Worm (Caenorhabditis elegans) whole organism, midembryonic: ENCODE results near the gene parp-2.

ENCODE experiments used
- T22C8.4 ChIP-seq: fragments of 200-800 bp; sonication (Bioruptor generic); IDR thresholded peaks from 2 replicates; pipeline ENCODE4 v1.3.6; 2022; ENCODE audit warnings: missing genetic modification characterization, missing compliant biosample characterization
- cog-1 ChIP-seq: sonication (generic microtip); optimal IDR thresholded peaks from 2 replicates; lab custom pipeline; 2016; ENCODE audit warnings: missing genetic modification characterization, missing compliant biosample characterization
- flt-1 ChIP-seq: fragments of 200-800 bp; sonication (Bioruptor generic); IDR thresholded peaks from 2 replicates; pipeline ENCODE4 v1.3.6; 2022; ENCODE audit warnings: missing genetic modification characterization, missing compliant biosample characterization
- klf-2 ChIP-seq: fragments of 200-800 bp; sonication (Bioruptor generic); conservative IDR thresholded peaks from 2 replicates; pipeline ENCODE4 v1.3.6; 2022; ENCODE audit warnings: missing genetic modification reagents, missing genetic modification characterization, missing compliant biosample characterization
- med-1 ChIP-seq: sonication (generic microtip); optimal IDR thresholded peaks from 2 replicates; lab custom pipeline; 2017; ENCODE audit warnings: missing genetic modification characterization, mild to moderate bottlenecking, missing compliant biosample characterization, antibody characterized with exemption, missing genetic modification reagents; ENCODE audit not compliant: insufficient read depth
- ref-1 ChIP-seq: fragments of 200-800 bp; sonication (Bioruptor generic); conservative IDR thresholded peaks from 2 replicates; pipeline ENCODE4 v1.3.6; 2022; ENCODE audit warnings: missing genetic modification reagents, missing genetic modification characterization, missing compliant biosample characterization
- tab-1 ChIP-seq: fragments of 200-800 bp; sonication (Bioruptor generic); IDR thresholded peaks from 2 replicates; pipeline ENCODE4 v1.3.6; 2022; ENCODE audit warnings: missing genetic modification characterization, missing compliant biosample characterization
- ztf-23 ChIP-seq: fragments of 200-800 bp; sonication (Bioruptor generic); IDR thresholded peaks from 2 replicates; pipeline ENCODE4 v1.3.6; 2022; ENCODE audit warnings: missing genetic modification reagents, missing genetic modification characterization, missing compliant biosample characterization
- ztf-29 ChIP-seq: fragments of 200-800 bp; sonication (Bioruptor generic); IDR thresholded peaks from 2 replicates; pipeline ENCODE4 v1.3.6; 2022; ENCODE audit warnings: missing genetic modification reagents, missing genetic modification characterization, missing compliant biosample characterization

DNA sequence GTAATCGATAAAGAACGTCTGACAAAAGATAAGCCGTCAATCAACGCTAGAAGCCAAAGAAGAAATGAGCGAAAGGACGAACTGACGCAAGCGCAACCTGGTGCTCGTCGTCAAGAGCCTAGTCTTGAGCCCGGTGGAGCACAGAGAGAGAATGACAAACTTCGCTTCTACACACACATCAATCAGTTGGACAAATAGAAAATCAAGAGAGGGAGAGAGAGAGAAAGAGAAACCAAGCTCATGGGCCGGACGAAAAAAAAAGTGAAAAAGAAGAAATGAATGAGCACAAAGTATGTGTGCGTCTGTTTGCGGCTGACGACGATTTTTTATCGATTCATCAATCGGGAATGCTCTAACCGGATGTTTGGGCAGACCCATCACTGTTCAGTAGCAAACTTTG is 28.3 kb downstream of the parp-2 start:
- no peak for TF ChIP-seq tab-1
- no peak for TF ChIP-seq ref-1
- TF ChIP-seq T22C8.4 (GFP tag; lab: Robert Waterston, UW), result no peak
- TF ChIP-seq flt-1 (GFP tag; lab: Robert Waterston, UW), result no peak
- TF ChIP-seq ztf-29 (GFP tag; lab: Robert Waterston, UW), result no peak
- no peak for TF ChIP-seq ztf-23 (GFP tag; lab: Robert Waterston, UW)
- no peak for TF ChIP-seq med-1
- TF ChIP-seq cog-1 (tag; lab: Kevin White, UChicago), result no peak
- no peak for TF ChIP-seq klf-2 (GFP tag; lab: Robert Waterston, UW)
